Worm (Caenorhabditis elegans): ENCODE measurements around the gene lgc-58.
A peak's percentile ranks its signal among the peaks of the same experiment; 100 is the strongest.

Gene lgc-58

DNA sequence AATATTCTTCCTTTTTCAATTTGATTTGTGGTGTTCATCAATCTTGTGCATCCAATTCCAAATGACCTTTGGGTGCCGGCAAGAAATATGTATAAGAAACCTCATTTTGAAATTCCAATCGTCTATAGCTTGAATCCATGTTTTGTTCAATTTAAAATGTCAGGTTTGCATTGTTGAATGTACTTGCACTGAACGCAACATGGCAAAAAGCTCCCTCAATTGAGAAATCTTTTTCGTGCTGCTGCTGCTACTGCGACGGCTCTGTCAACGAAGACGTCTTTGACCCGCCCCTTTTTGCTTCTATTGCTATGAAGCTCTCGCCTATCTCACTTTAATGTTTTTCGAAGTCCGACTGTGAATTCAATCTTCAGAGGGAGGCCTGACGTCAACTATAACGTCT, at the start of gene lgc-58:
lgc-58 (plus strand) TSS at position 301 of the 400 bp plus-strand sequence.
- TF ChIP-seq elt-3 (tag; optimal IDR thresholded peaks at IDR 0.05), result no peak

DNA sequence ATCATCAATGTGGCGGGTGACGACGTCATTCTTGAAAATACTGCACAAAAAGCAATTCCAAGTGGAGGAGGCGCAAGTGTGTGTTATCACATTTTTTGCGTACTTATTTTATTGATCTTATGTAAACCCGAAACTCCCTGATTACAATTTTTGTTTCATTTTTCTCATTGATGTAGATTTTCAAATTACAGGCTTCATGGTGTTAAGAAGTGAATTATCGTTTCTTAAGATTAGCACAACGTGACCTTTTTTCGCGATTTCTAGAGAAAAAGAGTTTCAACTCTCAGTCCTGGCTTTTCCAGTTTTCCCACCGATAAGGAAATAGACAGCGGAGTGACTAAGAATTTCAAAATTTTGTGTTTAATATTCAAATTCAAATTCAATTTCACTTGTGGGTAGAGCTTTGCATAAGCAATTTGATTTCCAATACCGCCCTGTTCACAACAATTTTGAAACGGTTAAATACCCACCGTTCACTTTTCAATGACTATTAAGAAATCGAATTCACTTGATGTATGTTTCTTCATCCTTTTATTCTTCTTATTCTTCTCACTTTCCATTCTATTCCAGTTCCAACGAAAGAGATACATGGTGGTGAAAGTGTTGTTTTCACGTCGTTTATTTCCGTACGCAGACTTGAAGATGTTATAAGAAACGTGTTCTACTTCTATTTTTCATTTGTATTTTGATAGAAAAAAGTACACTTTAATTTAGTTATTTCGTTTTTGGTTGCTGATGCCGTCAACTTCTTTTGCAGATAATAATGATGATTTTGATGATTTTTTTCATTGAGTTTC, 48.4 kb upstream of the lgc-58 start:
- peak; percentile 92 for TF ChIP-seq blmp-1 (tag; optimal IDR thresholded peaks at IDR 0.05; ENCODE audit: insufficient read depth)
- no peak for TF ChIP-seq nhr-6 (tag; optimal IDR thresholded peaks at IDR 0.05)
- no peak for TF ChIP-seq unc-62 (GFP tag; optimal IDR thresholded peaks at IDR 0.05)
- TF ChIP-seq Y55F3AM.14 (GFP tag; optimal IDR thresholded peaks at IDR 0.05), result no peak

- TF ChIP-seq ztf-11 (tag; optimal IDR thresholded peaks at IDR 0.05) (no peak), nhr-25 (tag; optimal IDR thresholded peaks at IDR 0.05) (peak; percentile 5), ceh-16 (tag; optimal IDR thresholded peaks at IDR 0.05) (peak; percentile 49)
These were observed 46.2 kb upstream of the lgc-58 start for ce11 chrX:6029075-6029474.

DNA sequence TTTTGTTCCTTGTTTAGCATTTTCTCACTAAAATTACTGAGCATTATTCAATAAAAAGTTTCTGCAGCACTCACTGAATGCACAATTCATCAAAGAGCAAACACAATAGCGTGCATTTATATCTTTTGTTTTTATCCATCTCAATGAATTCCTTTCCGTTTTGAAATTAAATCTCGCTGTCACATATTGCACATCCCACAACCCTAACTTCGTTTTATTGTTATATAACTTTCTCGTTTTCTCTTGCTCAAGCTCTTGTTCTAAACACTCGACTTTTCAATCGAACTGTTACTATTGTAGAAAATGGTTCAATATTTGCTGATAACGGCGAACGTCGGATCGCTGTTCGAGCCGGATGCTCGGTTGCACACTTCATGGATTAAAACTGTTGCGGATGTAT, 44.1 kb upstream of the lgc-58 start, which contains the start of gene ipp-5:
ipp-5 (plus strand) TSS at position 301 of the 400 bp plus-strand sequence.
- TF ChIP-seq ZK546.5 (tag; optimal IDR thresholded peaks at IDR 0.05), result no peak
- TF ChIP-seq mbf-1 (tag; optimal IDR thresholded peaks at IDR 0.05), result no peak
- TF ChIP-seq ztf-11 (tag; optimal IDR thresholded peaks at IDR 0.05), result no peak
- no peak for TF ChIP-seq nhr-21 (tag; optimal IDR thresholded peaks at IDR 0.05)
- TF ChIP-seq blmp-1 (tag; optimal IDR thresholded peaks at IDR 0.05; ENCODE audit: insufficient read depth), result no peak
- TF ChIP-seq fos-1 (tag; optimal IDR thresholded peaks at IDR 0.05), result no peak
- TF ChIP-seq nhr-11 (tag; optimal IDR thresholded peaks at IDR 0.05), result no peak
- no peak for TF ChIP-seq crh-2 (tag; optimal IDR thresholded peaks at IDR 0.05)

DNA sequence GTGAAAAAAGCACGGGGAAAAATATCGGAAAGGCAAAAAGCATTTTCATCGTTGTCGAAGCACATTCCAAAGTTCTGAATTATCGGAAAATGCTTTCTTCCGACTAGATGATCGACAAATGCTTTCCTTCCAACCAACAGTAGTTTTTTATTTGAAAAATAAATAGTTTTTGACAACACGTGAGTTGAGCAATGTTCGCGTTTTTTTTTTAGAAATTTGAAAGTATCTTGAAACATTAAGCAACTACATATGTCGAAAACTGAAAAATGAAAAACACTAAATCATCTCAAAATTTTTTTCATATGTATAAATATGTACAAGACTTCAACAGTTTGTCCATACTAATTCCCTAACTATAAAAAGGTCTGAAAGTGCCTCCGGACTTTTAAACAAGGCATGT, 35.8 kb upstream of the lgc-58 start, which contains the start of gene hsp-25:
hsp-25 (minus strand) TSS at position 101 of the 400 bp plus-strand sequence.
- no peak for TF ChIP-seq ztf-11 (tag; optimal IDR thresholded peaks at IDR 0.05)
- TF ChIP-seq ceh-16 (tag; optimal IDR thresholded peaks at IDR 0.05), result no peak
- no peak for TF ChIP-seq nhr-11 (tag; optimal IDR thresholded peaks at IDR 0.05)
- no peak for TF ChIP-seq nhr-21 (tag; optimal IDR thresholded peaks at IDR 0.05)
- no peak for TF ChIP-seq lin-11 (tag; optimal IDR thresholded peaks at IDR 0.05)
- no peak for TF ChIP-seq sma-9 (GFP tag; optimal IDR thresholded peaks at IDR 0.05)
- no peak for TF ChIP-seq sma-9 (tag; optimal IDR thresholded peaks at IDR 0.05)
- no peak for TF ChIP-seq skn-1 (tag; optimal IDR thresholded peaks at IDR 0.05)
- no peak for TF ChIP-seq mab-5 (tag; optimal IDR thresholded peaks at IDR 0.05)
- TF ChIP-seq F13H6.1 (tag; optimal IDR thresholded peaks at IDR 0.05), result no peak
- no peak for TF ChIP-seq nhr-12 (tag; optimal IDR thresholded peaks at IDR 0.05)
- no peak for TF ChIP-seq mbf-1 (tag; optimal IDR thresholded peaks at IDR 0.05)
- TF ChIP-seq lin-13 (GFP tag; optimal IDR thresholded peaks at IDR 0.05), result no peak
- no peak for TF ChIP-seq crh-2 (tag; optimal IDR thresholded peaks at IDR 0.05)

- peak; percentile 20 for TF ChIP-seq C34F6.9 (tag; optimal IDR thresholded peaks at IDR 0.05)
- TF ChIP-seq ztf-4 (tag; optimal IDR thresholded peaks at IDR 0.05), result peak; percentile 44
- no peak for TF ChIP-seq mbf-1 (tag; optimal IDR thresholded peaks at IDR 0.05)
- no peak for TF ChIP-seq gmeb-1 (tag; optimal IDR thresholded peaks at IDR 0.05)
- no peak for TF ChIP-seq ztf-1 (GFP tag; conservative IDR thresholded peaks at IDR 0.05)
- TF ChIP-seq sem-4 (tag; optimal IDR thresholded peaks at IDR 0.05), result no peak
- TF ChIP-seq lin-11 (tag; optimal IDR thresholded peaks at IDR 0.05), result no peak
- TF ChIP-seq lsy-2 (tag; optimal IDR thresholded peaks at IDR 0.05), result peak in 1 of 2 experiments; percentile 27
- peak; percentile 48 for TF ChIP-seq crh-2 (tag; optimal IDR thresholded peaks at IDR 0.05)
- no peak for TF ChIP-seq nhr-6 (tag; optimal IDR thresholded peaks at IDR 0.05)
- TF ChIP-seq ztf-11 (tag; optimal IDR thresholded peaks at IDR 0.05), result no peak
- TF ChIP-seq lin-39 (tag; optimal IDR thresholded peaks at IDR 0.05), result no peak
- TF ChIP-seq lin-13 (GFP tag; optimal IDR thresholded peaks at IDR 0.05), result no peak
- TF ChIP-seq R02D3.7 (tag; optimal IDR thresholded peaks at IDR 0.05), result no peak
- TF ChIP-seq snpc-4 (tag; optimal IDR thresholded peaks at IDR 0.05), result no peak
These were observed 34.7 kb upstream of the lgc-58 start for ce11 chrX:6040435-6041093.
